Fruit fly (Drosophila melanogaster): ENCODE measurements around the gene CG4942.

CG4942 gene

DNA sequence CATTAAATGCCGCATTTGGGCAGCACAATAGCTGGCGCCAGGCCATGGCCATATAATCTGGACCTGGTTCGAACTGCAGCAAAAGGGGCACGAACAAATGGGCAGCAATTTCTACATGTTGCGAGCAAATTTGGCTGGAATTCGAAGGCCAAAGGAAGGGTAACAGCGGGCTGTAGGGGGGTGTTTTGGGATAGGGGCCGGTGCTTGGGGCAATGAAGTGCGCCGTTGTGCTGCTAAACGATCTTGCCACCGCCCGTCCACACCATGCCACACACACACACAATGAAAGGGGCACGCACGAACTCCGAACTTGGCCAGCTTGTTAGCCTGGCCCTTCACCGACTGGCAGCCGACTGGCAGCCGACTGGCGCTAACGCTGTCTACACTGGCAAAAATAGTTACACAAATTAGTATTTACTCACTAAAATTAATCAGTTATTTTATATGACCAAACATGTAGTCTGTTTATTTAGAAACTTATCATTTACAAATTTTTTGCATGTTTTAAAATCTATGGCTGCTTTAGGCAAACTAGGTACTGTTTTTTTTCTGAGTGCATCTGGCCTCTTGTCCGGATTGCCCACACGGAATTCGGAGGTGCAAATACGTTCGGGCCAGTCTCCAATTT lies 38.8 kb upstream of the CG4942 start:
- TF ChIP-seq CG11902 (GFP tag; optimal IDR thresholded peaks at IDR 0.05) (peak; percentile 70), Gug (GFP tag; IDR thresholded peaks at IDR 0.05) (0 out of 2 replicates have a peak, but pooled peaks have one; percentile 31), CG16779 (tag; optimal IDR thresholded peaks at IDR 0.05) (no peak), CG3919 (GFP tag; optimal IDR thresholded peaks at IDR 0.05) (peak; percentile 84), spab (GFP tag; optimal IDR thresholded peaks at IDR 0.05) (peak; percentile 75), CG11294 (GFP tag; IDR thresholded peaks at IDR 0.05) (no peak), Met (GFP tag; optimal IDR thresholded peaks at IDR 0.05) (peak; percentile 72), Hr39 (GFP tag; optimal IDR thresholded peaks at IDR 0.05) (peak; percentile 67), CG6163 (GFP tag; IDR thresholded peaks at IDR 0.05) (peak; percentile 84), CG8119 (GFP tag; IDR thresholded peaks at IDR 0.05) (peak; percentile 40; the same call in 1 of the 3 replicates), Lpt (GFP tag; optimal IDR thresholded peaks at IDR 0.05) (no peak), CG6792 (GFP tag; optimal IDR thresholded peaks at IDR 0.05) (peak; percentile 33), ss (GFP tag; optimal IDR thresholded peaks at IDR 0.05) (peak; percentile 29 to 58), dac (GFP tag; optimal IDR thresholded peaks at IDR 0.05) (no peak), CG31627 (GFP tag; optimal IDR thresholded peaks at IDR 0.05) (peak; percentile 63), Eip78C (GFP tag) (peak; percentile 86), Sox14 (GFP tag; optimal IDR thresholded peaks at IDR 0.05) (peak; percentile 52), lz (GFP tag; optimal IDR thresholded peaks at IDR 0.05) (peak; percentile 3), fkh (GFP tag; optimal IDR thresholded peaks at IDR 0.05) (no peak), Eip75B (GFP tag; optimal IDR thresholded peaks at IDR 0.05) (no peak), CG34406 (GFP tag; optimal IDR thresholded peaks at IDR 0.05) (peak; percentile 38), CG7368 (GFP tag; optimal IDR thresholded peaks at IDR 0.05) (peak; percentile 73), fd85E (GFP tag; optimal IDR thresholded peaks at IDR 0.05) (peak; percentile 49), Hr38 (GFP tag; optimal IDR thresholded peaks at IDR 0.05) (no peak), net (GFP tag; optimal IDR thresholded peaks at IDR 0.05) (peak; percentile 23), pdm3 (GFP tag; optimal IDR thresholded peaks at IDR 0.05) (peak; percentile 44), CG8319 (GFP tag; optimal IDR thresholded peaks at IDR 0.05) (peak; percentile 66), achi (GFP tag; optimal IDR thresholded peaks at IDR 0.05) (peak; percentile 48), CG3032 (tag; optimal IDR thresholded peaks at IDR 0.05) (no peak), acj6 (GFP tag; optimal IDR thresholded peaks at IDR 0.05) (peak; percentile 22), Sox15 (GFP tag; optimal IDR thresholded peaks at IDR 0.05) (peak; percentile 8), Blimp-1 (GFP tag; optimal IDR thresholded peaks at IDR 0.05) (peak; percentile 59), CG6854 (GFP tag; optimal IDR thresholded peaks at IDR 0.05) (peak; percentile 63), Sox102F (GFP tag; optimal IDR thresholded peaks at IDR 0.05) (peak; percentile 71), CG6808 (GFP tag; optimal IDR thresholded peaks at IDR 0.05) (peak; percentile 78), CG4318 (GFP tag; optimal IDR thresholded peaks at IDR 0.05) (no peak), CG15336 (GFP tag; IDR thresholded peaks at IDR 0.05) (peak; percentile 42; the same call in 1 of the 2 replicates), salr (GFP tag; optimal IDR thresholded peaks at IDR 0.05) (no peak), fd59A (GFP tag; optimal IDR thresholded peaks at IDR 0.05) (no peak), svp (GFP tag) (peak; percentile 85), CG8632 (GFP tag; optimal IDR thresholded peaks at IDR 0.05) (peak; percentile 36), Smox (GFP tag; optimal IDR thresholded peaks at IDR 0.05) (peak; percentile 65), Hr4 (GFP tag; optimal IDR thresholded peaks at IDR 0.05) (no peak), CG10669 (GFP tag; optimal IDR thresholded peaks at IDR 0.05) (peak; percentile 77), Ets96B (tag; optimal IDR thresholded peaks at IDR 0.05) (peak; percentile 71), cyc (GFP tag; optimal IDR thresholded peaks at IDR 0.05) (peak; percentile 89), dsx (GFP tag; optimal IDR thresholded peaks at IDR 0.05; ENCODE audit: poor library complexity, severe bottlenecking) (peak; percentile 29), Ets21C (GFP tag; optimal IDR thresholded peaks at IDR 0.05) (peak; percentile 24), eg (GFP tag; IDR thresholded peaks at IDR 0.05) (0 out of 3 replicates have a peak, but pooled peaks have one; percentile 36), CG32006 (GFP tag; optimal IDR thresholded peaks at IDR 0.05) (peak; percentile 16), topi (GFP tag; optimal IDR thresholded peaks at IDR 0.05) (peak; percentile 81)
